Worm (Caenorhabditis elegans): ENCODE measurements around the gene mccc-1.
"Not testable (repeated sequence)": the region's sequence is repeated elsewhere in the genome, so short reads cannot be mapped to it uniquely, and the experiment has no call there.

The mccc-1 gene

ce11 chrIV:9875646-9876045, 8.7 kb upstream of the mccc-1 start:
- no peak for TF ChIP-seq lin-11 (tag; optimal IDR thresholded peaks at IDR 0.05)
- no peak for TF ChIP-seq nhr-11 (tag; optimal IDR thresholded peaks at IDR 0.05)
- no peak for TF ChIP-seq ceh-2 (tag; optimal IDR thresholded peaks at IDR 0.05)
- TF ChIP-seq odd-2 (tag; optimal IDR thresholded peaks at IDR 0.05), result no peak
- no peak for TF ChIP-seq ceh-45 (GFP tag; IDR thresholded peaks at IDR 0.05)
- no peak for TF ChIP-seq ttx-3 (tag; optimal IDR thresholded peaks at IDR 0.05)
- TF ChIP-seq ahr-1 (tag; optimal IDR thresholded peaks at IDR 0.05), result no peak
- no peak for TF ChIP-seq syd-9 (tag; optimal IDR thresholded peaks at IDR 0.05)

ce11 chrIV:9878893-9879379, 5.4 kb upstream of the mccc-1 start, which contains the start of gene nhr-4:
nhr-4 (plus strand) TSS chrIV:9879329.
- TF ChIP-seq Y22D7AL.16 (tag; optimal IDR thresholded peaks at IDR 0.05), result no peak
- TF ChIP-seq ceh-19 (GFP tag; optimal IDR thresholded peaks at IDR 0.05), result no peak
- TF ChIP-seq ref-2 (tag; optimal IDR thresholded peaks at IDR 0.05), result no peak
- TF ChIP-seq unc-3 (GFP tag; conservative IDR thresholded peaks at IDR 0.05), result no peak
- TF ChIP-seq unc-3 (tag; optimal IDR thresholded peaks at IDR 0.05), result no peak
- no peak for TF ChIP-seq ceh-48 (tag; optimal IDR thresholded peaks at IDR 0.05)

ce11 chrIV:9889857-9890256, 5.5 kb downstream of the mccc-1 start, which contains the start of gene ttbk-3:
ttbk-3 (minus strand) TSS chrIV:9889957.
- TF ChIP-seq ceh-2 (tag; optimal IDR thresholded peaks at IDR 0.05) (no peak), sdc-2 (tag; optimal IDR thresholded peaks at IDR 0.05) (no peak), npax-4 (tag; optimal IDR thresholded peaks at IDR 0.05) (no peak), C08G9.2 (tag; optimal IDR thresholded peaks at IDR 0.05) (no peak), ceh-34 (tag; optimal IDR thresholded peaks at IDR 0.05) (no peak), pros-1 (tag; optimal IDR thresholded peaks at IDR 0.05) (no peak), eyg-1 (tag; optimal IDR thresholded peaks at IDR 0.05) (no peak), hlh-6 (tag; optimal IDR thresholded peaks at IDR 0.05) (no peak)

- TF ChIP-seq hlh-8 (tag; optimal IDR thresholded peaks at IDR 0.05) (no peak), npax-4 (tag; optimal IDR thresholded peaks at IDR 0.05) (no peak), ttx-3 (tag; optimal IDR thresholded peaks at IDR 0.05) (no peak), unc-55 (GFP tag; optimal IDR thresholded peaks at IDR 0.05) (no peak), nfya-1 (tag; optimal IDR thresholded peaks at IDR 0.05) (no peak), tbx-7 (tag; optimal IDR thresholded peaks at IDR 0.05) (no peak), nhr-232 (tag; optimal IDR thresholded peaks at IDR 0.05) (no peak), pax-1 (tag; optimal IDR thresholded peaks at IDR 0.05) (no peak), syd-9 (tag; optimal IDR thresholded peaks at IDR 0.05) (no peak), elt-4 (tag; optimal IDR thresholded peaks at IDR 0.05) (no peak), pag-3 (tag; optimal IDR thresholded peaks at IDR 0.05; ENCODE audit: borderline replicate concordance) (no peak), ceh-48 (tag; optimal IDR thresholded peaks at IDR 0.05) (no peak), unc-42 (tag; optimal IDR thresholded peaks at IDR 0.05) (no peak), che-1 (tag; optimal IDR thresholded peaks at IDR 0.05) (no peak), ceh-18 (tag; optimal IDR thresholded peaks at IDR 0.05) (no peak)
Measured at ce11 chrIV:9891938-9892337, 7.6 kb downstream of the mccc-1 start, which contains the start of gene F32B6.4. F32B6.4 (minus strand) TSS chrIV:9892038.

ce11 chrIV:9893649-9894048, 9.3 kb downstream of the mccc-1 start, which contains the start of gene sss-1:
sss-1 (minus strand) TSS chrIV:9893749.
- not testable (repeated sequence) for TF ChIP-seq odd-2, eyg-1, hlh-6 (tag; optimal IDR thresholded peaks at IDR 0.05)

- TF ChIP-seq ceh-2, elt-2, F13H6.1 (tag; optimal IDR thresholded peaks at IDR 0.05): not testable (repeated sequence)
Measured at ce11 chrIV:9894331-9894730, 10.0 kb downstream of the mccc-1 start, which contains the start of gene msp-77. msp-77 (plus strand) TSS chrIV:9894631.

Data from whole organism, late embryonic.